Worm (Caenorhabditis elegans) whole organism, late embryonic: ENCODE measurements around the gene pigb-1.

Source experiments
- F13H6.1 ChIP-seq: sonication (generic microtip); optimal IDR thresholded peaks from 2 replicates; lab custom pipeline; 2016; ENCODE audit warnings: missing genetic modification characterization, missing compliant biosample characterization
- ama-1 ChIP-seq: fragments of 150-350 bp; optimal IDR thresholded peaks from 2 replicates; lab custom pipeline; 2014
- fkh-10 ChIP-seq: fragments of 150-350 bp; optimal IDR thresholded peaks from 2 replicates; lab custom pipeline; 2014; ENCODE audit warnings: missing biosample characterization, missing genetic modification reagents, missing genetic modification characterization
- lin-11 ChIP-seq: fragments of 200-800 bp; sonication (Bioruptor generic); optimal IDR thresholded peaks from 2 replicates; lab custom pipeline; 2018; ENCODE audit warnings: mild to moderate bottlenecking, missing genetic modification characterization, missing compliant biosample characterization
- pax-1 ChIP-seq: fragments of 150-350 bp; optimal IDR thresholded peaks from 2 replicates; lab custom pipeline; 2014; ENCODE audit warnings: missing biosample characterization, missing genetic modification characterization
- pqm-1 ChIP-seq: sonication (generic microtip); optimal IDR thresholded peaks from 2 replicates; lab custom pipeline; 2016; ENCODE audit warnings: missing genetic modification characterization, missing compliant biosample characterization
- tbx-2 ChIP-seq: sonication (generic microtip); optimal IDR thresholded peaks from 2 replicates; lab custom pipeline; 2016; ENCODE audit warnings: missing genetic modification characterization, missing compliant biosample characterization

- TF ChIP-seq ama-1 (no peak), pax-1 (tag; lab: Kevin White, UChicago) (no peak), lin-11 (tag; lab: Kevin White, UChicago) (no peak), F13H6.1 (tag; lab: Kevin White, UChicago) (no peak), pqm-1 (tag; lab: Kevin White, UChicago) (no peak), tbx-2 (tag; lab: Kevin White, UChicago) (no peak), fkh-10 (GFP tag; lab: Kevin White, UChicago) (no peak)
Observed at ce11 chrII:4989802-4990201, 3.1 kb downstream of the pigb-1 start, which contains the start of gene T27F7.12.
